Fruit fly (Drosophila melanogaster): ENCODE measurements around the gene GstD9.

Gene GstD9

DNA sequence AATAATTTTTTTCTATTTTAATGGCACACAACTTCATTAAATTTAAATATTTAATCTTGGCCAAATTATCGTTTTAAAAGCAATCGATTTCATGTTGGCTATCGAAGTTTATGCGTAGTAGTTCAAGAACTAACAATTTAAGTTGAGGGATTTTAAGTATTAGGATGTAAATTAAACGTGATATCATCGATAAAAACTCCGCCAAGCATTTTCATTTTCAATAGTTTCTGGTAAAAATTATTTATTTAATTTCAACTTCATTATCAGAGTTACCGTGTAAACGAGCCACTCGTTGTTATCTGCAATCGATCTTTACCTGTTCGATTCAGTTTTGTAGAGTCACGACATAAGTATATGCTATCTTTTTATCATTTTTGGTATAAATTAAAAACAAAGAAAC lies 35.6 kb upstream of the GstD9 start (continued):
- TF ChIP-seq CG6654 (GFP tag; optimal IDR thresholded peaks at IDR 0.05) = peak; percentile 94
- TF ChIP-seq Ets65A (GFP tag) = peak; percentile 98
- peak; percentile 91 for TF ChIP-seq sima (GFP tag; optimal IDR thresholded peaks at IDR 0.05)
- TF ChIP-seq Deaf1 (tag; optimal IDR thresholded peaks at IDR 0.05) = peak; percentile 91
- TF ChIP-seq CG12219 (GFP tag; optimal IDR thresholded peaks at IDR 0.05) = peak; percentile 98
- TF ChIP-seq HmgD (GFP tag; optimal IDR thresholded peaks at IDR 0.05) = peak; percentile 93
- TF ChIP-seq CG17385 (GFP tag; optimal IDR thresholded peaks at IDR 0.05) = peak; percentile 96
- peak; percentile 93 for TF ChIP-seq slp2 (GFP tag; optimal IDR thresholded peaks at IDR 0.05)
- TF ChIP-seq Hand (GFP tag; optimal IDR thresholded peaks at IDR 0.05) = peak; percentile 92
- TF ChIP-seq CG1602 (GFP tag; optimal IDR thresholded peaks at IDR 0.05) = peak; percentile 96
- peak; percentile 97 for TF ChIP-seq CG31388 (GFP tag; optimal IDR thresholded peaks at IDR 0.05)
- peak; percentile 88 for TF ChIP-seq CG11398 (GFP tag; optimal IDR thresholded peaks at IDR 0.05)
- no peak for TF ChIP-seq Gsc (GFP tag; IDR thresholded peaks at IDR 0.05)
- no peak for TF ChIP-seq yki (optimal IDR thresholded peaks at IDR 0.05)
- peak; percentile 95 for TF ChIP-seq bab2 (GFP tag; optimal IDR thresholded peaks at IDR 0.05)
- peak; percentile 92 for TF ChIP-seq CG12942 (GFP tag; optimal IDR thresholded peaks at IDR 0.05)
- peak; percentile 98 for TF ChIP-seq sim (GFP tag; IDR thresholded peaks at IDR 0.05)
- peak; percentile 92 for TF ChIP-seq CG9437 (GFP tag; optimal IDR thresholded peaks at IDR 0.05)
- peak; percentile 76 for TF ChIP-seq ssp (GFP tag; IDR thresholded peaks at IDR 0.05)
- TF ChIP-seq gro (GFP tag; optimal IDR thresholded peaks at IDR 0.05) = peak; percentile 97
- peak; percentile 99 for TF ChIP-seq zfh1 (GFP tag; IDR thresholded peaks at IDR 0.05)
- TF ChIP-seq Mes4 (GFP tag; optimal IDR thresholded peaks at IDR 0.05) = peak; percentile 93
- TF ChIP-seq lbe (GFP tag; optimal IDR thresholded peaks at IDR 0.05) = peak; percentile 97
- TF ChIP-seq hbn (GFP tag; IDR thresholded peaks at IDR 0.05; ENCODE audit: partially characterized antibody) = peak; percentile 36; the same call in 1 of the 2 replicates
- TF ChIP-seq Dad (GFP tag; optimal IDR thresholded peaks at IDR 0.05) = peak; percentile 94
- TF ChIP-seq gce (GFP tag; IDR thresholded peaks at IDR 0.05) = peak; percentile 97
- peak; percentile 92 for TF ChIP-seq ERR (GFP tag; optimal IDR thresholded peaks at IDR 0.05)
- TF ChIP-seq her (GFP tag; optimal IDR thresholded peaks at IDR 0.05) = peak; percentile 90
- peak; percentile 23 for TF ChIP-seq gfzf (GFP tag; optimal IDR thresholded peaks at IDR 0.05)
- 0 out of 3 replicates have a peak, but pooled peaks have one; percentile 40 for TF ChIP-seq HLH4C (GFP tag; IDR thresholded peaks at IDR 0.05; ENCODE audit: partially characterized antibody)
- TF ChIP-seq Nf-YA (GFP tag; IDR thresholded peaks at IDR 0.05) = peak; percentile 99
- peak; percentile 47 for TF ChIP-seq Dp (GFP tag; optimal IDR thresholded peaks at IDR 0.05)
- TF ChIP-seq Hr78 (GFP tag; optimal IDR thresholded peaks at IDR 0.05) = peak in 1 of 2 experiments; percentile 89
- TF ChIP-seq CG7786 (GFP tag; optimal IDR thresholded peaks at IDR 0.05) = peak; percentile 89
- TF ChIP-seq lov (optimal IDR thresholded peaks at IDR 0.05) = no peak
- peak; percentile 98 for TF ChIP-seq lov (GFP tag; IDR thresholded peaks at IDR 0.05)
- no peak for TF ChIP-seq hkb (optimal IDR thresholded peaks at IDR 0.05)
- TF ChIP-seq hkb (GFP tag; IDR thresholded peaks at IDR 0.05) = peak; percentile 99
- TF ChIP-seq CG9876 (GFP tag; optimal IDR thresholded peaks at IDR 0.05) = peak; percentile 84
- peak; percentile 90 for TF ChIP-seq CG31365 (tag; optimal IDR thresholded peaks at IDR 0.05)
- TF ChIP-seq Bgb (GFP tag; IDR thresholded peaks at IDR 0.05; ENCODE audit: partially characterized antibody) = no peak
- peak; percentile 100 for TF ChIP-seq CG10147 (GFP tag; optimal IDR thresholded peaks at IDR 0.05)
- TF ChIP-seq Kr (GFP tag; optimal IDR thresholded peaks at IDR 0.05) = peak; percentile 36
- TF ChIP-seq CG2129 (GFP tag; IDR thresholded peaks at IDR 0.05; ENCODE audit: partially characterized antibody) = no peak
- TF ChIP-seq oc (tag; optimal IDR thresholded peaks at IDR 0.05) = peak; percentile 98
- TF ChIP-seq BtbVII (GFP tag; optimal IDR thresholded peaks at IDR 0.05) = peak; percentile 100
- no peak for TF ChIP-seq unc-4 (GFP tag; IDR thresholded peaks at IDR 0.05; ENCODE audit: partially characterized antibody)
- TF ChIP-seq C15 (GFP tag; IDR thresholded peaks at IDR 0.05) = peak; percentile 87
- peak; percentile 84 for TF ChIP-seq CG18011 (GFP tag; optimal IDR thresholded peaks at IDR 0.05)
- peak; percentile 51 for TF ChIP-seq Scr (GFP tag; IDR thresholded peaks at IDR 0.05; ENCODE audit: partially characterized antibody)
- peak; percentile 95 for TF ChIP-seq CG10366 (GFP tag; IDR thresholded peaks at IDR 0.05)
- peak; percentile 84 for TF ChIP-seq CG13123 (GFP tag; optimal IDR thresholded peaks at IDR 0.05)
